Fruit fly (Drosophila melanogaster) whole organism, adult: ENCODE data around the gene CG14641.

ENCODE experiments used
- CG11617 ChIP-seq: fragments of 200-800 bp; sonication (Bioruptor generic); optimal IDR thresholded peaks from 2 replicates; lab custom pipeline; 2017; ENCODE audit warnings: mild to moderate bottlenecking, missing biosample characterization, missing genetic modification reagents, missing genetic modification characterization
- CG12768 ChIP-seq: fragments of 200-800 bp; sonication (Bioruptor generic); optimal IDR thresholded peaks from 2 replicates; lab custom pipeline; 2017; ENCODE audit warnings: missing biosample characterization, missing genetic modification characterization, mild to moderate bottlenecking, moderate library complexity, missing genetic modification reagents
- CG14711 ChIP-seq: fragments of 200-800 bp; sonication (Bioruptor generic); optimal IDR thresholded peaks from 2 replicates; lab custom pipeline; 2018; ENCODE audit warnings: missing biosample characterization, mild to moderate bottlenecking, missing genetic modification characterization, moderate library complexity
- CG1620 ChIP-seq: fragments of 200-800 bp; sonication (Bioruptor generic); optimal IDR thresholded peaks from 2 replicates; lab custom pipeline; 2016; ENCODE audit warnings: missing biosample characterization, missing genetic modification characterization
- CG33017 ChIP-seq: fragments of 200-800 bp; sonication (Bioruptor generic); optimal IDR thresholded peaks from 2 replicates; lab custom pipeline; 2018; ENCODE audit warnings: missing biosample characterization, mild to moderate bottlenecking, missing genetic modification characterization, moderate library complexity
- CG5204 ChIP-seq: fragments of 200-800 bp; sonication (Bioruptor generic); optimal IDR thresholded peaks from 2 replicates; lab custom pipeline; 2016; ENCODE audit warnings: missing biosample characterization, missing genetic modification characterization
- CG7045 ChIP-seq: fragments of 200-800 bp; sonication (Bioruptor generic); optimal IDR thresholded peaks from 2 replicates; lab custom pipeline; 2017; ENCODE audit warnings: missing biosample characterization, mild to moderate bottlenecking, missing genetic modification characterization
- CG7101 ChIP-seq: fragments of 200-800 bp; sonication (Bioruptor generic); optimal IDR thresholded peaks from 2 replicates; lab custom pipeline; 2018; ENCODE audit warnings: missing biosample characterization, mild to moderate bottlenecking, missing genetic modification characterization, moderate library complexity
- Clk ChIP-seq: fragments of 200-800 bp; sonication (Bioruptor generic); optimal IDR thresholded peaks from 2 replicates; lab custom pipeline; 2017; ENCODE audit warnings: missing biosample characterization, missing genetic modification characterization
- Crg-1 ChIP-seq: fragments of 200-800 bp; sonication (Bioruptor generic); optimal IDR thresholded peaks from 2 replicates; lab custom pipeline; 2016; ENCODE audit warnings: missing biosample characterization, missing genetic modification characterization
- Hr96 ChIP-seq: fragments of 200-800 bp; sonication (Bioruptor generic); optimal IDR thresholded peaks from 2 replicates; lab custom pipeline; 2016; ENCODE audit warnings: missing biosample characterization, missing genetic modification characterization
- Mnt ChIP-seq: fragments of 200-800 bp; sonication (Bioruptor generic); optimal IDR thresholded peaks from 2 replicates; lab custom pipeline; 2016; ENCODE audit warnings: missing biosample characterization, mild to moderate bottlenecking, missing genetic modification characterization
- bab1 ChIP-seq: fragments of 200-800 bp; sonication (Bioruptor generic); optimal IDR thresholded peaks from 3 replicates; lab custom pipeline; 2019; ENCODE audit warnings: missing biosample characterization, mild to moderate bottlenecking, missing genetic modification characterization, moderate library complexity
- cic ChIP-seq: fragments of 200-800 bp; sonication (Bioruptor generic); optimal IDR thresholded peaks from 2 replicates; lab custom pipeline; 2017; ENCODE audit warnings: missing biosample characterization, mild to moderate bottlenecking, missing genetic modification characterization, moderate library complexity
- cnc ChIP-seq, 2 experiments: fragments of >200 bp; optimal IDR thresholded peaks; 2 replicates each; lab custom pipeline; 2017
- kay ChIP-seq: fragments of 200-800 bp; sonication (Bioruptor generic); peaks from one replicate; lab custom pipeline; 2016; ENCODE audit warnings: missing biosample characterization, missing genetic modification characterization, borderline replicate concordance
- ovo ChIP-seq: fragments of 200-800 bp; sonication (Bioruptor generic); optimal IDR thresholded peaks from 2 replicates; lab custom pipeline; 2016; ENCODE audit warnings: missing biosample characterization, missing genetic modification characterization
- pad ChIP-seq: fragments of 200-800 bp; sonication (Bioruptor generic); optimal IDR thresholded peaks from 3 replicates; lab custom pipeline; 2017; ENCODE audit warnings: missing biosample characterization, missing genetic modification characterization, mild to moderate bottlenecking, moderate library complexity, missing genetic modification reagents
- tj ChIP-seq: fragments of 200-800 bp; sonication (Bioruptor generic); optimal IDR thresholded peaks from 3 replicates; lab custom pipeline; 2017; ENCODE audit warnings: missing biosample characterization, mild to moderate bottlenecking, missing genetic modification characterization, moderate library complexity
- toe ChIP-seq: fragments of 200-800 bp; sonication (Bioruptor generic); optimal IDR thresholded peaks from 2 replicates; lab custom pipeline; 2016; ENCODE audit warnings: missing biosample characterization, missing genetic modification characterization

Gene CG14641

dm6 chr3R:4232139-4233017 is at the start of gene CG14641:
Gene CG14641 (minus strand): TSS chr3R:4232342.
- TF ChIP-seq CG33017 (tag; lab: Kevin White, UChicago) (no peak), bab1 (GFP tag; lab: Kevin White, UChicago) (peak; percentile 36), CG5204 (GFP tag; lab: Kevin White, UChicago) (no peak), cnc (optimal IDR thresholded peaks at IDR 0.05; lab: Kevin White, UChicago) (no peak), CG12768 (GFP tag; lab: Kevin White, UChicago) (no peak), Clk (no peak), Hr96 (no peak), pad (no peak), CG7045 (GFP tag; lab: Kevin White, UChicago) (no peak), toe (GFP tag; lab: Kevin White, UChicago) (peak; percentile 32)

dm6 chr3R:4281119-4281861 is 49.1 kb upstream of the CG14641 start:
- TF ChIP-seq Hr96, result peak; percentile 18
- TF ChIP-seq pad, result no peak
- TF ChIP-seq cnc (optimal IDR thresholded peaks at IDR 0.05; lab: Kevin White, UChicago), result no peak
- peak; percentile 20 for TF ChIP-seq cic (GFP tag; lab: Kevin White, UChicago)
- TF ChIP-seq CG11617 (GFP tag; lab: Kevin White, UChicago), result no peak

- TF ChIP-seq CG14711 (no peak), CG7101 (no peak), CG1620 (GFP tag; lab: Kevin White, UChicago) (no peak), cic (GFP tag; lab: Kevin White, UChicago) (no peak), Clk (no peak), Mnt (GFP tag; lab: Kevin White, UChicago) (no peak), ovo (GFP tag; lab: Kevin White, UChicago) (no peak), cnc (optimal IDR thresholded peaks at IDR 0.05; lab: Kevin White, UChicago) (no peak), bab1 (GFP tag; lab: Kevin White, UChicago) (no peak), kay (GFP tag; lab: Kevin White, UChicago) (no peak), CG12768 (GFP tag; lab: Kevin White, UChicago) (no peak), CG33017 (tag; lab: Kevin White, UChicago) (no peak)
Measured at dm6 chr3R:4280062-4280461, 47.9 kb upstream of the CG14641 start, which contains the start of gene cpx. Gene cpx (plus strand): TSS chr3R:4280221.

dm6 chr3R:4277828-4278227 is 45.7 kb upstream of the CG14641 start, which contains the start of gene flip:
Gene flip (minus strand): TSS chr3R:4277928.
- TF ChIP-seq Clk (no peak), CG11617 (GFP tag; lab: Kevin White, UChicago) (no peak), kay (GFP tag; lab: Kevin White, UChicago) (no peak), CG7101 (no peak), Hr96 (no peak), pad (no peak), ovo (GFP tag; lab: Kevin White, UChicago) (no peak), CG33017 (tag; lab: Kevin White, UChicago) (no peak), bab1 (GFP tag; lab: Kevin White, UChicago) (no peak), cic (GFP tag; lab: Kevin White, UChicago) (no peak), CG12768 (GFP tag; lab: Kevin White, UChicago) (no peak), CG1620 (GFP tag; lab: Kevin White, UChicago) (no peak), CG14711 (no peak), toe (GFP tag; lab: Kevin White, UChicago) (no peak), tj (GFP tag; lab: Kevin White, UChicago) (no peak)

dm6 chr3R:4268339-4268738 is 36.2 kb upstream of the CG14641 start:
- TF ChIP-seq bab1 (GFP tag; lab: Kevin White, UChicago), result no peak

dm6 chr3R:4266470-4266869 is 34.3 kb upstream of the CG14641 start, which contains the start of gene CG1092:
Gene CG1092 (plus strand): TSS chr3R:4266770.
- TF ChIP-seq kay (GFP tag; lab: Kevin White, UChicago) (peak; percentile 17), ovo (GFP tag; lab: Kevin White, UChicago) (no peak)

- TF ChIP-seq CG7045 (GFP tag; lab: Kevin White, UChicago) (no peak), ovo (GFP tag; lab: Kevin White, UChicago) (no peak), CG33017 (tag; lab: Kevin White, UChicago) (no peak), CG14711 (no peak), Crg-1 (GFP tag; lab: Kevin White, UChicago) (no peak), Clk (no peak)
Measured at dm6 chr3R:4256672-4257071, 24.5 kb upstream of the CG14641 start, which contains the start of gene Or82a. Gene Or82a (plus strand): TSS chr3R:4256972.
